Worm (Caenorhabditis elegans) whole organism, L2 larva: ENCODE data around the gene C01F6.14.

Source experiments
- alr-1 ChIP-seq: fragments of 150-350 bp; optimal IDR thresholded peaks from 2 replicates; lab custom pipeline; 2014; ENCODE audit warnings: missing biosample characterization, missing genetic modification characterization
- aly-2 ChIP-seq: fragments of 150-350 bp; optimal IDR thresholded peaks from 2 replicates; lab custom pipeline; 2014; ENCODE audit warnings: missing biosample characterization, missing genetic modification characterization
- ama-1 ChIP-seq: fragments of 150-350 bp; optimal IDR thresholded peaks from 2 replicates; lab custom pipeline; 2018; ENCODE audit warnings: inconsistent platforms
- elt-3 ChIP-seq: sonication (generic microtip); optimal IDR thresholded peaks from 2 replicates; lab custom pipeline; 2017; ENCODE audit warnings: missing biosample characterization, missing genetic modification characterization
- lin-13 ChIP-seq: fragments of 150-350 bp; optimal IDR thresholded peaks from 2 replicates; lab custom pipeline; 2014; ENCODE audit warnings: missing biosample characterization, missing genetic modification reagents, missing genetic modification characterization
- lin-39 ChIP-seq: fragments of 150-350 bp; optimal IDR thresholded peaks from 2 replicates; lab custom pipeline; 2014; ENCODE audit warnings: missing biosample characterization, missing genetic modification reagents, missing genetic modification characterization
- nhr-77 ChIP-seq: fragments of 150-350 bp; optimal IDR thresholded peaks from 2 replicates; lab custom pipeline; 2014; ENCODE audit warnings: missing biosample characterization, missing genetic modification characterization
- sem-4 ChIP-seq: fragments of 150-350 bp; optimal IDR thresholded peaks from 2 replicates; lab custom pipeline; 2014; ENCODE audit warnings: missing biosample characterization, missing genetic modification reagents, missing genetic modification characterization
- unc-62 ChIP-seq: fragments of 150-350 bp; optimal IDR thresholded peaks from 2 replicates; lab custom pipeline; 2014; ENCODE audit warnings: missing biosample characterization, missing genetic modification reagents, missing genetic modification characterization
- zag-1 ChIP-seq: fragments of 150-350 bp; optimal IDR thresholded peaks from 2 replicates; lab custom pipeline; 2014; ENCODE audit warnings: missing biosample characterization, missing genetic modification characterization

- TF ChIP-seq elt-3: no peak
- TF ChIP-seq zag-1: no peak
- TF ChIP-seq unc-62 (GFP tag; lab: Kevin White, UChicago): no peak
- TF ChIP-seq lin-39: no peak
- no peak for TF ChIP-seq lin-13 (GFP tag; lab: Kevin White, UChicago)
- no peak for TF ChIP-seq ama-1 (lab: Kevin White, UChicago)
- TF ChIP-seq sem-4 (tag; lab: Kevin White, UChicago): no peak
- TF ChIP-seq alr-1 (tag; lab: Kevin White, UChicago): no peak
- no peak for TF ChIP-seq nhr-77 (tag; lab: Kevin White, UChicago)
- TF ChIP-seq aly-2 (tag; lab: Kevin White, UChicago): no peak
Observed at ce11 chrIV:9118348-9118747, 14.4 kb upstream of the C01F6.14 start.
